Worm (Caenorhabditis elegans) whole organism, young adult: Measurements from ENCODE around the gene nhr-192.
A peak's percentile ranks its signal among the peaks of the same experiment; 100 is the strongest.

ENCODE experiments used
- B0035.1 ChIP-seq: sonication (generic microtip); optimal IDR thresholded peaks from 2 replicates; lab custom pipeline; 2016; ENCODE audit warnings: missing genetic modification characterization, mild to moderate bottlenecking, missing compliant biosample characterization, missing genotype, missing genetic modification reagents
- B0336.3 ChIP-seq: fragments of 200-800 bp; sonication (Bioruptor generic); IDR thresholded peaks from 2 replicates; pipeline ENCODE4 v1.3.6; 2022; ENCODE audit warnings: missing genetic modification characterization, missing compliant biosample characterization
- C06A6.2 ChIP-seq: fragments of 200-800 bp; sonication (Bioruptor generic); conservative IDR thresholded peaks from 2 replicates; pipeline ENCODE4 v1.3.6; 2022; ENCODE audit warnings: missing genetic modification characterization, missing compliant biosample characterization
- D2030.7 ChIP-seq: fragments of 200-800 bp; sonication (Bioruptor generic); IDR thresholded peaks from 2 replicates; pipeline ENCODE4 v1.3.6; 2022; ENCODE audit warnings: missing genetic modification reagents, missing genetic modification characterization, missing compliant biosample characterization
- F10E7.11 ChIP-seq: sonication (generic microtip); optimal IDR thresholded peaks from 2 replicates; lab custom pipeline; 2017; ENCODE audit warnings: mild to moderate bottlenecking, missing genetic modification characterization, moderate library complexity, missing compliant biosample characterization
- F33H1.4 ChIP-seq: fragments of 200-800 bp; sonication (Bioruptor generic); IDR thresholded peaks from 2 replicates; pipeline ENCODE4 v1.3.6; 2022; ENCODE audit warnings: missing genetic modification reagents, missing genetic modification characterization, missing compliant biosample characterization
- F37B4.10 ChIP-seq: fragments of 200-800 bp; sonication (Bioruptor generic); IDR thresholded peaks from 2 replicates; pipeline ENCODE4 v1.3.6; 2022; ENCODE audit warnings: missing genetic modification characterization, missing compliant biosample characterization
- F39B2.1 ChIP-seq: fragments of 200-800 bp; sonication (Bioruptor generic); IDR thresholded peaks from 2 replicates; pipeline ENCODE4 v1.3.6; 2022; ENCODE audit warnings: missing genetic modification reagents, missing genetic modification characterization, missing compliant biosample characterization
- F57A8.1 ChIP-seq: fragments of 200-800 bp; sonication (Bioruptor generic); optimal IDR thresholded peaks from 2 replicates; lab custom pipeline; 2018; ENCODE audit warnings: mild to moderate bottlenecking, missing genetic modification characterization, moderate library complexity, missing compliant biosample characterization
- K11D2.4 ChIP-seq: fragments of 200-800 bp; sonication (Bioruptor generic); IDR thresholded peaks from 2 replicates; pipeline ENCODE4 v1.3.6; 2022; ENCODE audit warnings: missing genetic modification reagents, missing genetic modification characterization, missing compliant biosample characterization
- T26A5.8 ChIP-seq: sonication (generic microtip); optimal IDR thresholded peaks from 2 replicates; lab custom pipeline; 2016; ENCODE audit warnings: missing genetic modification characterization, missing compliant biosample characterization
- ZK185.1 ChIP-seq: sonication (generic microtip); optimal IDR thresholded peaks from 2 replicates; lab custom pipeline; 2016; ENCODE audit warnings: mild to moderate bottlenecking, missing genetic modification characterization, missing compliant biosample characterization; ENCODE audit not compliant: poor library complexity, severe bottlenecking
- akir-1 ChIP-seq: fragments of 200-800 bp; sonication (Bioruptor generic); optimal IDR thresholded peaks from 2 replicates; lab custom pipeline; 2018; ENCODE audit warnings: mild to moderate bottlenecking, missing genetic modification characterization, moderate library complexity, missing compliant biosample characterization
- aptf-3 ChIP-seq: fragments of 200-800 bp; sonication (Bioruptor generic); IDR thresholded peaks from 2 replicates; pipeline ENCODE4 v1.3.6; 2022; ENCODE audit warnings: missing genetic modification characterization, missing compliant biosample characterization
- athp-1 ChIP-seq: sonication (generic microtip); optimal IDR thresholded peaks from 2 replicates; lab custom pipeline; 2017; ENCODE audit warnings: mild to moderate bottlenecking, missing genetic modification characterization, missing compliant biosample characterization
- attf-5 ChIP-seq: fragments of 200-800 bp; sonication (Bioruptor generic); optimal IDR thresholded peaks from 2 replicates; lab custom pipeline; 2018; ENCODE audit warnings: mild to moderate bottlenecking, missing genetic modification characterization, missing compliant biosample characterization
- bed-1 ChIP-seq: fragments of 200-800 bp; sonication (Bioruptor generic); IDR thresholded peaks from 2 replicates; pipeline ENCODE4 v1.3.6; 2022; ENCODE audit warnings: missing genetic modification reagents, missing genetic modification characterization, missing compliant biosample characterization
- ccch-3 ChIP-seq: fragments of 200-800 bp; sonication (Bioruptor generic); optimal IDR thresholded peaks from 2 replicates; lab custom pipeline; 2018; ENCODE audit warnings: mild to moderate bottlenecking, missing genetic modification characterization, missing compliant biosample characterization
- cebp-1 ChIP-seq, 2 experiments: fragments of 200-800 bp in 1 of 2; sonication (Bioruptor generic) in 1 of 2; sonication (generic microtip) in 1 of 2; IDR thresholded peaks in 1 of 2; optimal IDR thresholded peaks in 1 of 2; 2 replicates each; pipeline versions ENCODE4 v1.3.6 to Lab custom; 2017 to 2022; ENCODE audit warnings: missing compliant biosample characterization in 2 of 2, missing genetic modification characterization in 2 of 2, mild to moderate bottlenecking in 1 of 2, missing genetic modification reagents in 1 of 2, moderate library complexity in 1 of 2
- ceh-27 ChIP-seq: fragments of 200-800 bp; sonication (Bioruptor generic); optimal IDR thresholded peaks from 2 replicates; lab custom pipeline; 2018; ENCODE audit warnings: mild to moderate bottlenecking, missing genetic modification characterization, moderate library complexity, missing compliant biosample characterization
- ceh-91 ChIP-seq: fragments of 200-800 bp; sonication (Bioruptor generic); IDR thresholded peaks from 2 replicates; pipeline ENCODE4 v1.3.6; 2022; ENCODE audit warnings: missing genetic modification reagents, missing genetic modification characterization, missing compliant biosample characterization
- dpff-1 ChIP-seq: sonication (generic microtip); optimal IDR thresholded peaks from 2 replicates; lab custom pipeline; 2017; ENCODE audit warnings: mild to moderate bottlenecking, missing genetic modification characterization, missing compliant biosample characterization
- efl-1 ChIP-seq: fragments of 150-350 bp; optimal IDR thresholded peaks from 2 replicates; lab custom pipeline; 2014; ENCODE audit warnings: missing biosample characterization, missing genetic modification reagents, missing genetic modification characterization
- egl-44 ChIP-seq: fragments of 200-800 bp; sonication (Bioruptor generic); IDR thresholded peaks from 2 replicates; pipeline ENCODE4 v1.3.6; 2022; ENCODE audit warnings: missing genetic modification reagents, missing genetic modification characterization, missing compliant biosample characterization
- egrh-3 ChIP-seq: fragments of 200-800 bp; sonication (Bioruptor generic); IDR thresholded peaks from 2 replicates; pipeline ENCODE4 v1.3.6; 2022; ENCODE audit warnings: missing genetic modification reagents, missing genetic modification characterization, missing compliant biosample characterization
- gei-17 ChIP-seq: fragments of 200-800 bp; sonication (Bioruptor generic); optimal IDR thresholded peaks from 2 replicates; lab custom pipeline; 2018; ENCODE audit warnings: mild to moderate bottlenecking, missing genetic modification characterization, missing compliant biosample characterization
- hlh-12 ChIP-seq: sonication (generic microtip); optimal IDR thresholded peaks from 2 replicates; lab custom pipeline; 2016; ENCODE audit warnings: missing genetic modification characterization, missing compliant biosample characterization
- hmg-20 ChIP-seq: fragments of 200-800 bp; sonication (Bioruptor generic); IDR thresholded peaks from 2 replicates; pipeline ENCODE4 v1.3.6; 2022; ENCODE audit warnings: missing genetic modification reagents, missing genetic modification characterization, missing compliant biosample characterization
- hrde-1 ChIP-seq: sonication (generic microtip); optimal IDR thresholded peaks from 2 replicates; lab custom pipeline; 2016; ENCODE audit warnings: missing genetic modification characterization, mild to moderate bottlenecking, missing compliant biosample characterization, moderate library complexity, missing genotype, missing genetic modification reagents, borderline replicate concordance
- hsf-1 ChIP-seq: fragments of 200-800 bp; sonication (Bioruptor generic); IDR thresholded peaks from 2 replicates; pipeline ENCODE4 v1.3.6; 2022; ENCODE audit warnings: missing genetic modification reagents, missing genetic modification characterization, missing compliant biosample characterization
- lag-1 ChIP-seq: fragments of 200-800 bp; sonication (Bioruptor generic); IDR thresholded peaks from 2 replicates; pipeline ENCODE4 v1.3.6; 2022; ENCODE audit warnings: missing genetic modification reagents, missing genetic modification characterization, missing compliant biosample characterization
- lin-40 ChIP-seq: sonication (generic microtip); optimal IDR thresholded peaks from 2 replicates; lab custom pipeline; 2016; ENCODE audit warnings: missing genetic modification characterization, mild to moderate bottlenecking, missing compliant biosample characterization, missing genotype, missing genetic modification reagents
- lsl-1 ChIP-seq: fragments of 200-800 bp; sonication (Bioruptor generic); optimal IDR thresholded peaks from 2 replicates; lab custom pipeline; 2018; ENCODE audit warnings: mild to moderate bottlenecking, missing genetic modification characterization, moderate library complexity, missing compliant biosample characterization
- madf-6 ChIP-seq: fragments of 200-800 bp; sonication (Bioruptor generic); IDR thresholded peaks from 2 replicates; pipeline ENCODE4 v1.3.6; 2022; ENCODE audit warnings: missing genetic modification reagents, missing genetic modification characterization, missing compliant biosample characterization
- madf-8 ChIP-seq: fragments of 200-800 bp; sonication (Bioruptor generic); conservative IDR thresholded peaks from 2 replicates; pipeline ENCODE4 v1.3.6; 2022; ENCODE audit warnings: missing genetic modification reagents, missing genetic modification characterization, missing compliant biosample characterization
- mxl-1 ChIP-seq: sonication (generic microtip); optimal IDR thresholded peaks from 2 replicates; lab custom pipeline; 2016; ENCODE audit warnings: missing genetic modification characterization, missing compliant biosample characterization
- nhr-90 ChIP-seq: sonication (generic microtip); optimal IDR thresholded peaks from 2 replicates; lab custom pipeline; 2016; ENCODE audit warnings: missing genotype, mild to moderate bottlenecking, missing genetic modification characterization, missing compliant biosample characterization
- pbrm-1 ChIP-seq: fragments of 200-800 bp; sonication (Bioruptor generic); IDR thresholded peaks from 2 replicates; pipeline ENCODE4 v1.3.6; 2022; ENCODE audit warnings: missing genetic modification reagents, missing genetic modification characterization, missing compliant biosample characterization
- pha-4 ChIP-seq: fragments of 150-350 bp; sonication (generic microtip); optimal IDR thresholded peaks from 2 replicates; lab custom pipeline; 2014; ENCODE audit warnings: missing biosample characterization, missing genetic modification reagents, missing genetic modification characterization
- sea-2 ChIP-seq: fragments of 200-800 bp; sonication (Bioruptor generic); IDR thresholded peaks from 2 replicates; pipeline ENCODE4 v1.3.6; 2022; ENCODE audit warnings: missing genetic modification characterization, missing compliant biosample characterization
- somi-1 ChIP-seq: fragments of 200-800 bp; sonication (Bioruptor generic); optimal IDR thresholded peaks from 2 replicates; lab custom pipeline; 2018; ENCODE audit warnings: mild to moderate bottlenecking, missing genetic modification characterization, missing compliant biosample characterization
- sptf-2 ChIP-seq: fragments of 200-800 bp; sonication (Bioruptor generic); optimal IDR thresholded peaks from 2 replicates; lab custom pipeline; 2018; ENCODE audit warnings: mild to moderate bottlenecking, missing genetic modification characterization, missing compliant biosample characterization
- tbp1 ChIP-seq: fragments of 200-800 bp; sonication (Bioruptor generic); optimal IDR thresholded peaks from 2 replicates; lab custom pipeline; 2018; ENCODE audit warnings: mild to moderate bottlenecking, missing genetic modification characterization, missing compliant biosample characterization
- tlf-1 ChIP-seq: fragments of 200-800 bp; sonication (Bioruptor generic); optimal IDR thresholded peaks from 2 replicates; lab custom pipeline; 2018; ENCODE audit warnings: mild to moderate bottlenecking, missing genetic modification characterization, missing compliant biosample characterization
- unc-130 ChIP-seq: sonication (generic microtip); optimal IDR thresholded peaks from 2 replicates; lab custom pipeline; 2016; ENCODE audit warnings: missing genetic modification reagents, missing genetic modification characterization, missing compliant biosample characterization
- xnd-1 ChIP-seq: sonication (generic microtip); optimal IDR thresholded peaks from 2 replicates; lab custom pipeline; 2016; ENCODE audit warnings: missing genotype, missing genetic modification reagents, missing genetic modification characterization, missing compliant biosample characterization
- zfh-2 ChIP-seq: fragments of 200-800 bp; sonication (Bioruptor generic); conservative IDR thresholded peaks from 2 replicates; pipeline ENCODE4 v1.3.6; 2022; ENCODE audit warnings: missing genetic modification reagents, missing genetic modification characterization, missing compliant biosample characterization
- zim-3 ChIP-seq: sonication (generic microtip); optimal IDR thresholded peaks from 2 replicates; lab custom pipeline; 2017; ENCODE audit warnings: mild to moderate bottlenecking, missing genetic modification characterization, moderate library complexity, missing compliant biosample characterization
- ztf-28 ChIP-seq: fragments of 200-800 bp; sonication (Bioruptor generic); IDR thresholded peaks from 2 replicates; pipeline ENCODE4 v1.3.6; 2022; ENCODE audit warnings: missing genetic modification reagents, missing genetic modification characterization, missing compliant biosample characterization
- ztf-6 ChIP-seq: fragments of 200-800 bp; sonication (Bioruptor generic); IDR thresholded peaks from 2 replicates; pipeline ENCODE4 v1.3.6; 2022; ENCODE audit warnings: missing genetic modification reagents, missing genetic modification characterization, missing compliant biosample characterization

The nhr-192 gene

ce11 chrV:10042254-10042653 is 28.2 kb downstream of the nhr-192 start (continued):
- TF ChIP-seq sea-2 (GFP tag; lab: Robert Waterston, UW) (no peak), K11D2.4 (no peak), gei-17 (GFP tag; lab: Kevin White, UChicago) (no peak), bed-1 (GFP tag; lab: Robert Waterston, UW) (no peak), lsl-1 (no peak), attf-5 (GFP tag; lab: Kevin White, UChicago) (no peak), egl-44 (GFP tag; lab: Robert Waterston, UW) (no peak), zim-3 (tag; lab: Kevin White, UChicago) (no peak), dpff-1 (tag; lab: Kevin White, UChicago) (no peak), zfh-2 (no peak), unc-130 (GFP tag; lab: Kevin White, UChicago) (no peak), B0336.3 (no peak), ztf-6 (GFP tag; lab: Robert Waterston, UW) (no peak), ceh-27 (GFP tag; lab: Kevin White, UChicago) (peak; percentile 23), hlh-12 (tag; lab: Kevin White, UChicago) (no peak), F10E7.11 (tag; lab: Kevin White, UChicago) (no peak), madf-6 (GFP tag; lab: Robert Waterston, UW) (no peak), lag-1 (GFP tag; lab: Robert Waterston, UW) (no peak), pbrm-1 (GFP tag; lab: Robert Waterston, UW) (peak; percentile 55), ZK185.1 (no peak), F57A8.1 (GFP tag; lab: Kevin White, UChicago) (no peak), C06A6.2 (GFP tag; lab: Robert Waterston, UW) (0 out of 2 replicates have a peak, but pooled peaks have one; percentile 20), hrde-1 (tag; lab: Kevin White, UChicago) (no peak), hmg-20 (GFP tag; lab: Robert Waterston, UW) (no peak), T26A5.8 (tag; lab: Kevin White, UChicago) (no peak), pha-4 (peak; percentile 14), nhr-90 (tag; lab: Kevin White, UChicago) (no peak), tlf-1 (GFP tag; lab: Kevin White, UChicago) (no peak), egrh-3 (no peak), athp-1 (tag; lab: Kevin White, UChicago) (no peak), D2030.7 (GFP tag; lab: Robert Waterston, UW) (no peak), sptf-2 (GFP tag; lab: Kevin White, UChicago) (no peak), ccch-3 (GFP tag; lab: Kevin White, UChicago) (no peak), tbp1 (GFP tag; lab: Kevin White, UChicago) (peak; percentile 21), aptf-3 (GFP tag; lab: Robert Waterston, UW) (no peak), F37B4.10 (GFP tag; lab: Robert Waterston, UW) (no peak), F39B2.1 (no peak), ztf-28 (GFP tag; lab: Robert Waterston, UW) (no peak), ceh-91 (GFP tag; lab: Robert Waterston, UW) (no peak), cebp-1 (GFP tag; IDR thresholded peaks at IDR 0.05; lab: Robert Waterston, UW) (no peak), cebp-1 (tag; optimal IDR thresholded peaks at IDR 0.05; lab: Kevin White, UChicago) (peak; percentile 50), somi-1 (GFP tag; lab: Kevin White, UChicago) (no peak), akir-1 (GFP tag; lab: Kevin White, UChicago) (no peak), hsf-1 (GFP tag; lab: Robert Waterston, UW) (no peak), efl-1 (GFP tag; lab: Kevin White, UChicago) (no peak), mxl-1 (tag; lab: Kevin White, UChicago) (no peak), xnd-1 (tag; lab: Kevin White, UChicago) (no peak), F33H1.4 (GFP tag; lab: Robert Waterston, UW) (no peak), lin-40 (tag; lab: Kevin White, UChicago) (no peak), B0035.1 (tag; lab: Kevin White, UChicago) (no peak), madf-8 (GFP tag; lab: Robert Waterston, UW) (no peak)
